Worm (Caenorhabditis elegans): ENCODE data around the gene upp-1.

upp-1 gene

DNA sequence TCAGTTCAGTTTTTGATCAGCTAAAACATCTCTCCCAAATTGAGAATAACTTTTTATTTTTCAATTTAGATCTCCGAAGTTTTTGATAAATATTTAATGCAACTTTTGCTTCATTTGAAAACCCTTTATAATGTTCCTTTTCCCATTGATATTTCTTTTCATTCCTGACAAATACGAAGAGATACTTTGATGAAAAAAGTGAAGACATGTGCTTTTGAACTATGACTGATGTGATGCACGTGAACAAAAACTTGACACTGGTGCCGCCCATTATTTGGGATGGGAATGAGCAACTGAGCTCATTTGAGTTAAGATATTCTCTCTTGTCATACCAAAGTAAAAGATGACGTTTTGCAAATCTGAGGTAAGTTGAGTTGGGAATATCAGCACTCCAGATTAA lies 26.7 kb downstream of the upp-1 start, which contains the start of gene T04A6.1:
TSS of gene T04A6.1 (plus strand) at position 301 of the 400 bp plus-strand sequence.
- TF ChIP-seq F23B12.7 (tag; optimal IDR thresholded peaks at IDR 0.05; ENCODE audit: insufficient read depth) = no peak
- TF ChIP-seq dox-1 (GFP tag; IDR thresholded peaks at IDR 0.05) = no peak
- TF ChIP-seq T07F8.4 (tag; optimal IDR thresholded peaks at IDR 0.05) = no peak
- TF ChIP-seq nfya-2 (GFP tag; IDR thresholded peaks at IDR 0.05) = no peak
- no peak for TF ChIP-seq Y53F4B.3 (GFP tag; IDR thresholded peaks at IDR 0.05)
- no peak for TF ChIP-seq sptf-2 (GFP tag; optimal IDR thresholded peaks at IDR 0.05)
- TF ChIP-seq K11D2.4 (GFP tag; IDR thresholded peaks at IDR 0.05) = no peak
- no peak for TF ChIP-seq madf-10 (tag; optimal IDR thresholded peaks at IDR 0.05)
- TF ChIP-seq snpc-3.4 (tag; optimal IDR thresholded peaks at IDR 0.05) = no peak
- TF ChIP-seq sdz-38 (tag; optimal IDR thresholded peaks at IDR 0.05) = no peak
- no peak for TF ChIP-seq snpc-1.1 (tag; optimal IDR thresholded peaks at IDR 0.05; ENCODE audit: insufficient read depth)
- no peak for TF ChIP-seq attf-3 (GFP tag; conservative IDR thresholded peaks at IDR 0.05)
- no peak for TF ChIP-seq ets-4 (GFP tag; optimal IDR thresholded peaks at IDR 0.05)
- TF ChIP-seq unc-62 (GFP tag; optimal IDR thresholded peaks at IDR 0.05) = no peak
- no peak for TF ChIP-seq athp-1 (tag; optimal IDR thresholded peaks at IDR 0.05)
- no peak for TF ChIP-seq madf-6 (GFP tag; IDR thresholded peaks at IDR 0.05)
- TF ChIP-seq F52B5.7 (tag; optimal IDR thresholded peaks at IDR 0.05) = no peak
- no peak for TF ChIP-seq rec-8 (tag; optimal IDR thresholded peaks at IDR 0.05)
- TF ChIP-seq F49E8.2 (tag; optimal IDR thresholded peaks at IDR 0.05; ENCODE audit: insufficient read depth) = no peak

DNA sequence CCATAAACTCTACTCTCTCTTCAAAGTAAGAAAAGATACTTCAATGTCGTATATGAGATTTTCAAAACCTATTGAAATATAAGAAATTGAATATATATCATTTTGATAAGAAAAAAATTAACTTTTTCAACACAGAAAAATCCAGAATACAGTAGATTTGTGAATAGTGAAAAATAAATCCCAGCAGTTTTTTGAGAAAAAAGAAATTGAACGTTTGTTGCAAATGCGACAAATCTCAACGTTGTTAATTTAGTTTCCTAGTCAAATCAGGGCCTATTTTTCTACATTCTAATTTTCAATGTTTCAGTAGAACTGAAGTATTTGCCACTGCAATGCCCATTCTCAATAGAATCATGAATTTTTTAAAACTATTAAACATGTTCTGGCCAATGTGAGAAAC lies 28.4 kb downstream of the upp-1 start, which contains the start of gene T04A6.2:
TSS of gene T04A6.2 (plus strand) at position 301 of the 400 bp plus-strand sequence.
- no peak for TF ChIP-seq attf-5 (GFP tag; optimal IDR thresholded peaks at IDR 0.05)
- no peak for TF ChIP-seq gei-17 (GFP tag; optimal IDR thresholded peaks at IDR 0.05)
- TF ChIP-seq ztf-6 (GFP tag; IDR thresholded peaks at IDR 0.05) = no peak
- no peak for TF ChIP-seq ceh-79 (tag; optimal IDR thresholded peaks at IDR 0.05)
- TF ChIP-seq tlf-1 (GFP tag; optimal IDR thresholded peaks at IDR 0.05) = no peak
- no peak for TF ChIP-seq ekl-4 (GFP tag; IDR thresholded peaks at IDR 0.05)
- no peak for TF ChIP-seq C17E4.6 (GFP tag; IDR thresholded peaks at IDR 0.05)
- no peak for TF ChIP-seq lin-26 (GFP tag; IDR thresholded peaks at IDR 0.05)
- TF ChIP-seq nhr-179 (tag; optimal IDR thresholded peaks at IDR 0.05) = no peak
- TF ChIP-seq lin-35 (GFP tag; optimal IDR thresholded peaks at IDR 0.05) = no peak
- no peak for TF ChIP-seq egl-44 (GFP tag; IDR thresholded peaks at IDR 0.05)
- no peak for TF ChIP-seq snpc-1.1 (tag; optimal IDR thresholded peaks at IDR 0.05; ENCODE audit: insufficient read depth)
- no peak for TF ChIP-seq nhr-80 (tag; optimal IDR thresholded peaks at IDR 0.05)

DNA sequence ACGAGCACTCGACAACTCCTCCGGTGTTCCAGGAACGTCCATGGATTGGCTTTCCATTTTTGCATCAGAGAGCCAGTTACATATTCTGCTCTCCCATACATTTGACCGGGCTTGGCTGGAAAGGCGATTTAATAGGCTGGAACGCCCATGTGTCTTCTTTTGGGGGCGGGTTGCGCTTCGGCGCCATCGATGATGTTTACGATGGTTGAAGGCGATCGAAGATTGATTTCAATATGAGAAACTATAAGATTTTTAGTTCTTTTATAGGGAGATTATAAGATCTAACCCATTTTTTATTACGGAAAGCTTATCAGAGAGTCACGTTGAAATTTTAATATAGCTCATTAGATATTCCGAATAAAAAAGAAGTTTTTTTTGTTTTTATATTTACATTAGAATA lies 33.7 kb downstream of the upp-1 start, which contains the start of gene nsph-4.3:
TSS of gene nsph-4.3 (minus strand) at position 101 of the 400 bp plus-strand sequence.
- TF ChIP-seq ekl-4 (GFP tag; IDR thresholded peaks at IDR 0.05) (no peak), ceh-91 (GFP tag; IDR thresholded peaks at IDR 0.05) (no peak), D2030.7 (GFP tag; IDR thresholded peaks at IDR 0.05) (no peak), atf-7 (tag; optimal IDR thresholded peaks at IDR 0.05) (no peak), Y67H2A.10 (GFP tag; conservative IDR thresholded peaks at IDR 0.05) (no peak), repo-1 (tag; optimal IDR thresholded peaks at IDR 0.05) (no peak), nhr-120 (GFP tag; IDR thresholded peaks at IDR 0.05) (no peak), akir-1 (GFP tag; optimal IDR thresholded peaks at IDR 0.05) (no peak), tbx-9 (tag; optimal IDR thresholded peaks at IDR 0.05; ENCODE audit: borderline replicate concordance) (no peak), rpc-1 (optimal IDR thresholded peaks at IDR 0.05) (no peak), rpc-1 (tag; optimal IDR thresholded peaks at IDR 0.05) (no peak), mxl-1 (tag; optimal IDR thresholded peaks at IDR 0.05) (no peak), lin-40 (tag; optimal IDR thresholded peaks at IDR 0.05) (no peak), ztf-22 (GFP tag; optimal IDR thresholded peaks at IDR 0.05) (no peak), unc-130 (GFP tag; optimal IDR thresholded peaks at IDR 0.05) (no peak), hmg-20 (GFP tag; IDR thresholded peaks at IDR 0.05) (no peak), ama-1 (optimal IDR thresholded peaks at IDR 0.05) (no peak), ama-1 (GFP tag; optimal IDR thresholded peaks at IDR 0.05) (no peak), F55B11.4 (tag; optimal IDR thresholded peaks at IDR 0.05; ENCODE audit: borderline replicate concordance, insufficient read depth) (no peak)

All from whole organism, young adult.